Fruit fly (Drosophila melanogaster) whole organism, embryonic: ENCODE measurements around the gene stwl.

Source experiments
- Asciz ChIP-seq: fragments of 200-800 bp; sonication (Bioruptor generic); optimal IDR thresholded peaks from 2 replicates; lab custom pipeline; 2017; ENCODE audit warnings: missing biosample characterization, mild to moderate bottlenecking, missing genetic modification characterization, missing genetic modification reagents
- C15 ChIP-seq: fragments of 200-800 bp; sonication (Bioruptor generic); IDR thresholded peaks from 3 replicates; pipeline ENCODE4 v1.3.6; 2022; ENCODE audit warnings: missing biosample characterization, missing genetic modification characterization
- CG10366 ChIP-seq: fragments of 200-800 bp; sonication (Bioruptor generic); IDR thresholded peaks from 2 replicates; pipeline ENCODE4 v1.3.6; 2022; ENCODE audit warnings: missing biosample characterization, missing genetic modification characterization
- CG10462 ChIP-seq: fragments of 200-800 bp; sonication (Bioruptor generic); optimal IDR thresholded peaks from 2 replicates; lab custom pipeline; 2016; ENCODE audit warnings: missing biosample characterization, missing genetic modification characterization
- CG13894 ChIP-seq: fragments of 200-800 bp; sonication (Bioruptor generic); optimal IDR thresholded peaks from 3 replicates; lab custom pipeline; 2018; ENCODE audit warnings: missing biosample characterization, mild to moderate bottlenecking, missing genetic modification characterization, moderate library complexity
- CG14710 ChIP-seq: fragments of 200-800 bp; sonication (Bioruptor generic); optimal IDR thresholded peaks from 3 replicates; lab custom pipeline; 2019; ENCODE audit warnings: missing biosample characterization, mild to moderate bottlenecking, missing genetic modification characterization, moderate library complexity
- CG1602 ChIP-seq: fragments of 200-800 bp; sonication (Bioruptor generic); optimal IDR thresholded peaks from 3 replicates; lab custom pipeline; 2016; ENCODE audit warnings: missing biosample characterization, missing genetic modification characterization
- CG2199 ChIP-seq: fragments of 200-800 bp; sonication (Bioruptor generic); IDR thresholded peaks from 3 replicates; pipeline ENCODE4 v1.3.6; 2022; ENCODE audit warnings: missing biosample characterization, missing genetic modification characterization
- CG30403 ChIP-seq: fragments of 200-800 bp; sonication (Bioruptor generic); optimal IDR thresholded peaks from 3 replicates; lab custom pipeline; 2016; ENCODE audit warnings: missing biosample characterization, missing genetic modification characterization
- CG33557 ChIP-seq: fragments of 200-800 bp; sonication (Bioruptor generic); optimal IDR thresholded peaks from 2 replicates; lab custom pipeline; 2019; ENCODE audit warnings: missing biosample characterization, mild to moderate bottlenecking, missing genetic modification characterization, moderate library complexity
- CG4282 ChIP-seq: fragments of 200-800 bp; sonication (Bioruptor generic); optimal IDR thresholded peaks from 2 replicates; lab custom pipeline; 2016; ENCODE audit warnings: missing biosample characterization, missing genetic modification characterization
- CG4360 ChIP-seq: fragments of 200-800 bp; sonication (Bioruptor generic); IDR thresholded peaks from 2 replicates; pipeline ENCODE4 v1.3.6; 2022; ENCODE audit warnings: missing biosample characterization, missing genetic modification characterization
- CG5245 ChIP-seq: fragments of 200-800 bp; sonication (Bioruptor generic); optimal IDR thresholded peaks from 3 replicates; lab custom pipeline; 2016; ENCODE audit warnings: missing biosample characterization, missing genetic modification characterization
- CG6254 ChIP-seq: fragments of 200-800 bp; sonication (Bioruptor generic); optimal IDR thresholded peaks from 3 replicates; lab custom pipeline; 2017; ENCODE audit warnings: mild to moderate bottlenecking, missing biosample characterization, missing genetic modification reagents, missing genetic modification characterization
- CG6689 ChIP-seq: fragments of 200-800 bp; sonication (Bioruptor generic); IDR thresholded peaks from 2 replicates; pipeline ENCODE4 v1.3.6; 2022; ENCODE audit warnings: missing biosample characterization, missing genetic modification characterization
- CG6765 ChIP-seq: fragments of 200-800 bp; sonication (Bioruptor generic); optimal IDR thresholded peaks from 3 replicates; lab custom pipeline; 2017; ENCODE audit warnings: missing biosample characterization, mild to moderate bottlenecking, missing genetic modification characterization
- CG7745 ChIP-seq: fragments of 200-800 bp; sonication (Bioruptor generic); optimal IDR thresholded peaks from 2 replicates; lab custom pipeline; 2018; ENCODE audit warnings: missing biosample characterization, mild to moderate bottlenecking, missing genetic modification characterization, moderate library complexity
- CoRest ChIP-seq: fragments of 200-800 bp; sonication (Bioruptor generic); optimal IDR thresholded peaks from 3 replicates; lab custom pipeline; 2018; ENCODE audit warnings: missing biosample characterization, mild to moderate bottlenecking, missing genetic modification characterization, moderate library complexity
- D19A ChIP-seq: fragments of 200-800 bp; optimal IDR thresholded peaks from 3 replicates; lab custom pipeline; 2019; ENCODE audit warnings: missing biosample characterization, mild to moderate bottlenecking, missing genetic modification characterization, moderate library complexity
- Dref ChIP-seq: fragments of 200-800 bp; sonication (Bioruptor generic); IDR thresholded peaks from 2 replicates; pipeline ENCODE4 v1.3.6; 2022; ENCODE audit warnings: missing biosample characterization, missing genetic modification characterization
- E2f1 ChIP-seq: fragments of 200-800 bp; sonication (Bioruptor generic); IDR thresholded peaks from 2 replicates; pipeline ENCODE4 v1.3.6; 2022; ENCODE audit warnings: missing biosample characterization, missing genetic modification characterization
- Hey ChIP-seq: fragments of 200-800 bp; sonication (Bioruptor generic); optimal IDR thresholded peaks from 3 replicates; lab custom pipeline; 2018; ENCODE audit warnings: missing biosample characterization, mild to moderate bottlenecking, missing genetic modification characterization
- Hr3 ChIP-seq: fragments of 200-800 bp; sonication (Bioruptor generic); optimal IDR thresholded peaks from 3 replicates; lab custom pipeline; 2016; ENCODE audit warnings: missing biosample characterization, missing genetic modification characterization
- Hr51 ChIP-seq, 2 experiments: fragments of 200-800 bp; sonication (Bioruptor generic); optimal IDR thresholded peaks; 2 replicates in 1 of 2; 3 replicates in 1 of 2; lab custom pipeline; 2016 to 2018; ENCODE audit warnings: missing biosample characterization in 2 of 2, missing genetic modification characterization in 2 of 2, mild to moderate bottlenecking in 1 of 2, moderate library complexity in 1 of 2
- Max ChIP-seq: fragments of 200-800 bp; sonication (Bioruptor generic); optimal IDR thresholded peaks from 2 replicates; lab custom pipeline; 2016; ENCODE audit warnings: missing biosample characterization, mild to moderate bottlenecking, missing genetic modification characterization
- Med ChIP-seq: fragments of 200-800 bp; sonication (Bioruptor generic); peaks from one replicate; lab custom pipeline; 2016; ENCODE audit warnings: missing biosample characterization, missing genetic modification characterization, mild to moderate bottlenecking, inconsistent platforms, moderate library complexity
- Mrtf ChIP-seq: fragments of 200-800 bp; sonication (Bioruptor generic); IDR thresholded peaks from 3 replicates; pipeline ENCODE4 v1.3.6; 2022; ENCODE audit warnings: missing biosample characterization, missing genetic modification characterization
- NFAT ChIP-seq: fragments of 200-800 bp; sonication (Bioruptor generic); IDR thresholded peaks from 2 replicates; pipeline ENCODE4 v1.3.6; 2022; ENCODE audit warnings: missing biosample characterization, missing genetic modification characterization
- NfI ChIP-seq: fragments of 200-800 bp; sonication (Bioruptor generic); optimal IDR thresholded peaks from 3 replicates; lab custom pipeline; 2018; ENCODE audit warnings: missing biosample characterization, mild to moderate bottlenecking, missing genetic modification characterization, moderate library complexity
- Oaz ChIP-seq: fragments of 200-800 bp; sonication (Bioruptor generic); IDR thresholded peaks from 2 replicates; pipeline ENCODE4 v1.3.6; 2022; ENCODE audit warnings: missing biosample characterization, missing genetic modification characterization
- Poxn ChIP-seq: fragments of 200-800 bp; sonication (Bioruptor generic); IDR thresholded peaks from 2 replicates; pipeline ENCODE4 v1.3.6; 2022; ENCODE audit warnings: missing biosample characterization, missing genetic modification characterization
- Sox100B ChIP-seq: fragments of 200-800 bp; sonication (Bioruptor generic); optimal IDR thresholded peaks from 3 replicates; lab custom pipeline; 2018; ENCODE audit warnings: missing biosample characterization, mild to moderate bottlenecking, missing genetic modification characterization
- Spps ChIP-seq: fragments of 200-800 bp; sonication (Bioruptor generic); optimal IDR thresholded peaks from 2 replicates; lab custom pipeline; 2018; ENCODE audit warnings: missing biosample characterization, mild to moderate bottlenecking, missing genetic modification characterization
- TFAM ChIP-seq: fragments of 200-800 bp; sonication (Bioruptor generic); optimal IDR thresholded peaks from 2 replicates; lab custom pipeline; 2017; ENCODE audit warnings: missing biosample characterization, missing genetic modification characterization, inconsistent platforms
- amos ChIP-seq: fragments of 200-800 bp; sonication (Bioruptor generic); IDR thresholded peaks from 2 replicates; pipeline ENCODE4 v1.3.6; 2022; ENCODE audit warnings: missing biosample characterization, missing genetic modification characterization; ENCODE audit not compliant: partially characterized antibody
- ap ChIP-seq: fragments of 200-800 bp; sonication (Bioruptor generic); IDR thresholded peaks from 2 replicates; pipeline ENCODE4 v1.3.6; 2022; ENCODE audit warnings: missing biosample characterization, missing genetic modification characterization
- chn ChIP-seq: fragments of 200-800 bp; sonication (Bioruptor generic); optimal IDR thresholded peaks from 2 replicates; lab custom pipeline; 2016; ENCODE audit warnings: missing biosample characterization, missing genetic modification characterization
- da ChIP-seq: fragments of 200-800 bp; sonication (Bioruptor generic); optimal IDR thresholded peaks from 2 replicates; lab custom pipeline; 2016; ENCODE audit warnings: missing biosample characterization, missing genetic modification characterization
- dati ChIP-seq: fragments of 200-800 bp; sonication (Bioruptor generic); IDR thresholded peaks from 2 replicates; pipeline ENCODE4 v1.3.6; 2022; ENCODE audit warnings: missing biosample characterization, missing genetic modification characterization
- dmrt99B ChIP-seq: fragments of 200-800 bp; sonication (Bioruptor generic); optimal IDR thresholded peaks from 2 replicates; lab custom pipeline; 2018; ENCODE audit warnings: missing biosample characterization, mild to moderate bottlenecking, missing genetic modification characterization, moderate library complexity
- ftz-f1 ChIP-seq: fragments of 200-800 bp; sonication (Bioruptor generic); optimal IDR thresholded peaks from 2 replicates; lab custom pipeline; 2016; ENCODE audit warnings: missing biosample characterization, missing genetic modification characterization
- ham ChIP-seq: fragments of 200-800 bp; sonication (Bioruptor generic); IDR thresholded peaks from 2 replicates; pipeline ENCODE4 v1.3.6; 2022; ENCODE audit warnings: missing biosample characterization, missing genetic modification characterization
- hb ChIP-seq: fragments of 200-800 bp; sonication (Bioruptor generic); IDR thresholded peaks from 3 replicates; pipeline ENCODE4 v1.3.6; 2022; ENCODE audit warnings: missing biosample characterization, missing genetic modification characterization; ENCODE audit not compliant: partially characterized antibody
- jing ChIP-seq: fragments of 200-800 bp; sonication (Bioruptor generic); optimal IDR thresholded peaks from 2 replicates; lab custom pipeline; 2018; ENCODE audit warnings: missing biosample characterization, mild to moderate bottlenecking, missing genetic modification characterization
- kah ChIP-seq: fragments of 200-800 bp; sonication (Bioruptor generic); optimal IDR thresholded peaks from 2 replicates; lab custom pipeline; 2018; ENCODE audit warnings: missing biosample characterization, mild to moderate bottlenecking, missing genetic modification characterization
- pho ChIP-seq: fragments of 200-800 bp; sonication (Bioruptor generic); optimal IDR thresholded peaks from 2 replicates; lab custom pipeline; 2016; ENCODE audit warnings: missing biosample characterization, missing genetic modification characterization
- stc ChIP-seq: fragments of 200-800 bp; sonication (Bioruptor generic); IDR thresholded peaks from 2 replicates; pipeline ENCODE4 v1.3.6; 2022; ENCODE audit warnings: missing biosample characterization, missing genetic modification characterization
- tup ChIP-seq: fragments of 200-800 bp; sonication (Bioruptor generic); optimal IDR thresholded peaks from 2 replicates; lab custom pipeline; 2016; ENCODE audit warnings: missing biosample characterization, mild to moderate bottlenecking, missing genetic modification characterization, moderate library complexity
- vnd ChIP-seq: fragments of 200-800 bp; sonication (Bioruptor generic); IDR thresholded peaks from 3 replicates; pipeline ENCODE4 v1.3.6; 2022; ENCODE audit warnings: missing biosample characterization, missing genetic modification characterization; ENCODE audit not compliant: partially characterized antibody
- yki ChIP-seq: fragments of >200 bp; optimal IDR thresholded peaks from 3 replicates; lab custom pipeline; 2018
- z ChIP-seq: fragments of 200-800 bp; sonication (Bioruptor generic); IDR thresholded peaks from 3 replicates; pipeline ENCODE4 v1.3.6; 2022; ENCODE audit warnings: missing biosample characterization, missing genetic modification characterization
- zen2 ChIP-seq: fragments of 200-800 bp; sonication (Bioruptor generic); IDR thresholded peaks from 3 replicates; pipeline ENCODE4 v1.3.6; 2022; ENCODE audit warnings: missing biosample characterization, missing genetic modification characterization; ENCODE audit not compliant: partially characterized antibody

The stwl gene

dm6 chr3L:14410892-14411291 lies 1.2 kb upstream of the stwl start (continued):
- TF ChIP-seq CG13894 (tag; lab: Kevin White, UChicago) (no peak), dati (no peak), NFAT (GFP tag; lab: Robert Waterston, UW) (no peak), Dref (no peak), Max (GFP tag; lab: Kevin White, UChicago) (no peak), CG4282 (no peak), Asciz (GFP tag; lab: Kevin White, UChicago) (peak; percentile 65), E2f1 (GFP tag; lab: Robert Waterston, UW) (no peak), Hr51 (GFP tag; optimal IDR thresholded peaks at IDR 0.05; lab: Kevin White, UChicago) (peak in 1 of 2 experiments; percentile 43), da (GFP tag; lab: Kevin White, UChicago) (no peak), z (no peak), dmrt99B (no peak), jing (GFP tag; lab: Kevin White, UChicago) (no peak), CoRest (peak; percentile 28), hb (no peak), CG10462 (no peak), CG10366 (GFP tag; lab: Robert Waterston, UW) (peak; percentile 18; the same call in 1 of the 2 replicates), Hey (tag; lab: Kevin White, UChicago) (no peak), Poxn (no peak), TFAM (GFP tag; lab: Kevin White, UChicago) (no peak), Sox100B (GFP tag; lab: Kevin White, UChicago) (no peak), Med (GFP tag; lab: Kevin White, UChicago) (peak; percentile 21), yki (no peak), pho (GFP tag; lab: Kevin White, UChicago) (no peak), CG5245 (GFP tag; lab: Kevin White, UChicago) (no peak), CG6765 (GFP tag; lab: Kevin White, UChicago) (no peak), Mrtf (GFP tag; lab: Robert Waterston, UW) (no peak), CG30403 (no peak), CG14710 (peak; percentile 24), C15 (no peak), tup (GFP tag; lab: Kevin White, UChicago) (no peak), CG2199 (GFP tag; lab: Robert Waterston, UW) (no peak), CG7745 (tag; lab: Kevin White, UChicago) (peak; percentile 26), NfI (GFP tag; lab: Kevin White, UChicago) (peak; percentile 41), Hr3 (GFP tag; lab: Kevin White, UChicago) (no peak), ap (GFP tag; lab: Robert Waterston, UW) (no peak), CG6254 (peak; percentile 51), chn (no peak), ftz-f1 (GFP tag; lab: Kevin White, UChicago) (no peak), CG1602 (GFP tag; lab: Kevin White, UChicago) (peak; percentile 11), zen2 (GFP tag; lab: Robert Waterston, UW) (no peak), Spps (tag; lab: Kevin White, UChicago) (peak; percentile 33), Oaz (no peak), kah (no peak), stc (GFP tag; lab: Robert Waterston, UW) (peak; percentile 45; the same call in 1 of the 2 replicates), amos (GFP tag; lab: Robert Waterston, UW) (no peak), CG6689 (GFP tag; lab: Robert Waterston, UW) (peak; percentile 47; the same call in 1 of the 2 replicates), CG4360 (peak; percentile 32; the same call in 1 of the 2 replicates), ham (GFP tag; lab: Robert Waterston, UW) (no peak), CG33557 (no peak), D19A (tag; lab: Kevin White, UChicago) (peak; percentile 22), vnd (GFP tag; lab: Robert Waterston, UW) (no peak)
